Worm (Caenorhabditis elegans) whole organism, mixed stage, embryonic: ENCODE measurements around the gene sptf-2.

Experiments used
- ceh-43 ChIP-seq: fragments of 200-800 bp; sonication (Bioruptor generic); optimal IDR thresholded peaks from 2 replicates; lab custom pipeline; 2018; ENCODE audit warnings: mild to moderate bottlenecking, missing genetic modification characterization, moderate library complexity, missing compliant biosample characterization
- mep-1 ChIP-seq: fragments of 150-350 bp; optimal IDR thresholded peaks from 2 replicates; lab custom pipeline; 2017; ENCODE audit warnings: missing biosample characterization, missing genetic modification reagents, missing genetic modification characterization, inconsistent platforms
- nhr-237 ChIP-seq: fragments of 150-350 bp; optimal IDR thresholded peaks from 2 replicates; lab custom pipeline; 2014; ENCODE audit warnings: missing biosample characterization, missing genetic modification characterization
- pha-4 ChIP-seq: fragments of 150-350 bp; optimal IDR thresholded peaks from 2 replicates; lab custom pipeline; 2018; ENCODE audit warnings: missing biosample characterization, missing genetic modification reagents, missing genetic modification characterization
- snpc-4 ChIP-seq: fragments of 150-350 bp; optimal IDR thresholded peaks from 2 replicates; lab custom pipeline; 2014; ENCODE audit warnings: missing biosample characterization, missing genetic modification characterization
- tbx-8 ChIP-seq: fragments of 200-800 bp; sonication (Bioruptor generic); optimal IDR thresholded peaks from 2 replicates; lab custom pipeline; 2018; ENCODE audit warnings: mild to moderate bottlenecking, missing genetic modification characterization, moderate library complexity, missing compliant biosample characterization
- unc-39 ChIP-seq: fragments of 150-350 bp; optimal IDR thresholded peaks from 2 replicates; lab custom pipeline; 2014; ENCODE audit warnings: missing biosample characterization, missing genetic modification characterization
- unc-62 ChIP-seq: fragments of 150-350 bp; optimal IDR thresholded peaks from 2 replicates; lab custom pipeline; 2014; ENCODE audit warnings: missing biosample characterization, missing genetic modification reagents, missing genetic modification characterization

DNA sequence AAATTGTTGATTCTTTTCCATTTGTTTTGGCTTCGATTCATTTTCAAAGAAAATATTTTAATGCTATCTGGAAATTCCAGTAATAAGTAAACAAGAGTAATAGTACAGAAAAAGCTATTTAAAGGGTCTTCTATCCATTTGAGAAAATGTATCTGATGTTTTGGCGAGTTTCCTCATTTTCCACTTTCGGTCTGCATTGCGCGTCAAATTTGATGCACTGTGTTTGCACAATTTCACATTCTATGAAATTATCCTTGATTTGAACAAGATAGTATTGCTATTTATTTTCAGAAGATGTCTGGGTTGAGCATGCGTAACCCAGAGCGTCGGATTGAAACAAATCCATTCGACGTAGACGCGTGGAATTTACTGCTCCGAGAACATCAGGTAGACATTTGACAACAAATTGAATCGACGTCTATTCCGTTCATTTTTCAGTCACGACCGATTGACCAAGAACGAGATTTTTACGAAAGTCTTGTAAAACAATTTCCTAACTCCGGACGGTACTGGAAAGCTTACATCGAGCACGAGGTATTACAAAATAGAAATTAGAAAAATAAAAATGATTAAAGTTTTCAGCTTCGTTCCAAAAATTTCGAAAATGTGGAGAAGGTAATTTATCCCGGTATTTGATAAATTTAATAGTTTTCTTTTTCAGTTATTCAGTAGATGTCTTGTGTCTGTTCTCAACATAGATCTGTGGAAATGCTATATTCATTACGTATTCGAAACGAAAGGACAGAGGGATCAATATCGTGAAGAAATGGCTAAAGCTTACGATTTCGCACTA, 21.5 kb upstream of the sptf-2 start, which contains the start of gene suf-1:
- TF ChIP-seq mep-1 (tag; lab: Kevin White, UChicago) (no peak), unc-39 (no peak), tbx-8 (no peak), unc-62 (GFP tag; lab: Kevin White, UChicago) (no peak), nhr-237 (tag; lab: Kevin White, UChicago) (no peak), pha-4 (tag; lab: Kevin White, UChicago) (no peak), ceh-43 (GFP tag; lab: Kevin White, UChicago) (no peak), snpc-4 (tag; lab: Kevin White, UChicago) (no peak)
